Worm (Caenorhabditis elegans) whole organism, L2 larva: Measurements from ENCODE around the gene T21C9.13.

Experiments used
- ceh-16 ChIP-seq: fragments of 150-350 bp; optimal IDR thresholded peaks from 2 replicates; lab custom pipeline; 2014; ENCODE audit warnings: missing biosample characterization, missing genetic modification characterization
- ceh-82 ChIP-seq: fragments of 150-350 bp; optimal IDR thresholded peaks from 2 replicates; lab custom pipeline; 2014; ENCODE audit warnings: missing biosample characterization, missing genetic modification characterization
- elt-3 ChIP-seq: sonication (generic microtip); optimal IDR thresholded peaks from 2 replicates; lab custom pipeline; 2017; ENCODE audit warnings: missing biosample characterization, missing genetic modification characterization
- fos-1 ChIP-seq: fragments of 150-350 bp; optimal IDR thresholded peaks from 2 replicates; lab custom pipeline; 2014; ENCODE audit warnings: missing biosample characterization, missing genetic modification characterization
- lsy-2 ChIP-seq, 2 experiments: fragments of 150-350 bp in 1 of 2; sonication (generic microtip) in 1 of 2; optimal IDR thresholded peaks; 2 replicates each; lab custom pipeline; 2014 to 2017; ENCODE audit warnings: missing biosample characterization in 2 of 2, missing genetic modification characterization in 2 of 2
- mbf-1 ChIP-seq: sonication (generic microtip); optimal IDR thresholded peaks from 2 replicates; lab custom pipeline; 2017; ENCODE audit warnings: missing biosample characterization, missing genetic modification characterization
- nhr-11 ChIP-seq: fragments of 150-350 bp; optimal IDR thresholded peaks from 2 replicates; lab custom pipeline; 2014; ENCODE audit warnings: missing biosample characterization, missing genetic modification characterization
- nhr-25 ChIP-seq: fragments of 150-350 bp; sonication (generic microtip); optimal IDR thresholded peaks from 3 replicates; lab custom pipeline; 2014; ENCODE audit warnings: missing biosample characterization, missing genetic modification characterization
- unc-62 ChIP-seq: fragments of 150-350 bp; optimal IDR thresholded peaks from 2 replicates; lab custom pipeline; 2014; ENCODE audit warnings: missing biosample characterization, missing genetic modification reagents, missing genetic modification characterization

DNA sequence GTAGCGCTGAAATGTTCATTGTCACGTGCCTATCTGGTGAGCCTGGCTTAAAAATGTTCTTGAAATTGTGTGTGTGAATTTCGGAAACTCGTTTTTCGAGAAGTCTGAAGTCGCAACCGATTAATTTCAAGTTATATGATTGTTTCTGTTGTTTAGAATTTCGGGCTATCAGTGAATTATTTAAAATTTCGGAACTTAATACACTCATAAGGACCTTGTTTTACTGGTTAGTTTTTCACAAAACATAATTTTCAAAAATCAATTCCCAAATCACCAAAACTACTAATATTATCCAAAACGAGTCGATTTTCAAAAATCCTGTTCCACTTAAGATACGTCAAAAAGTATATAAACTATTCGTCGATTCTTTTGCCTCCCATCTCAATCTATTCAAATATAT lies 33.4 kb downstream of the T21C9.13 start:
- TF ChIP-seq ceh-82 (no peak), fos-1 (no peak), nhr-11 (tag; lab: Kevin White, UChicago) (no peak), mbf-1 (tag; lab: Kevin White, UChicago) (no peak), ceh-16 (tag; lab: Kevin White, UChicago) (no peak), nhr-25 (no peak), unc-62 (GFP tag; lab: Kevin White, UChicago) (no peak), elt-3 (tag; lab: Kevin White, UChicago) (no peak), lsy-2 (tag; optimal IDR thresholded peaks at IDR 0.05; lab: Kevin White, UChicago) (no peak)
